Fruit fly (Drosophila melanogaster) whole organism, prepupa: ENCODE measurements around the gene spen.

Source experiments
- Blimp-1 ChIP-seq: fragments of 200-800 bp; sonication (Bioruptor generic); optimal IDR thresholded peaks from 3 replicates; lab custom pipeline; 2017; ENCODE audit warnings: missing biosample characterization, missing genetic modification characterization, mild to moderate bottlenecking, moderate library complexity, missing genetic modification reagents
- CG10631 ChIP-seq: fragments of 200-800 bp; sonication (Bioruptor generic); optimal IDR thresholded peaks from 2 replicates; lab custom pipeline; 2016; ENCODE audit warnings: missing biosample characterization, missing genetic modification characterization
- CG10669 ChIP-seq: fragments of 200-800 bp; sonication (Bioruptor generic); optimal IDR thresholded peaks from 3 replicates; lab custom pipeline; 2018; ENCODE audit warnings: missing biosample characterization, mild to moderate bottlenecking, missing genetic modification characterization, moderate library complexity
- CG11762 ChIP-seq: fragments of 200-800 bp; sonication (Bioruptor generic); optimal IDR thresholded peaks from 3 replicates; lab custom pipeline; 2016; ENCODE audit warnings: missing biosample characterization, missing genetic modification characterization; ENCODE audit not compliant: insufficient read depth
- CG11902 ChIP-seq: fragments of 200-800 bp; sonication (Bioruptor generic); optimal IDR thresholded peaks from 3 replicates; lab custom pipeline; 2016; ENCODE audit warnings: missing biosample characterization, missing genetic modification characterization
- CG15336 ChIP-seq: fragments of 200-800 bp; sonication (Bioruptor generic); IDR thresholded peaks from 2 replicates; pipeline ENCODE4 v1.3.6; 2022; ENCODE audit warnings: missing biosample characterization, missing genetic modification characterization
- CG1621 ChIP-seq: fragments of 200-800 bp; sonication (Bioruptor generic); optimal IDR thresholded peaks from 3 replicates; lab custom pipeline; 2018; ENCODE audit warnings: missing biosample characterization, mild to moderate bottlenecking, missing genetic modification characterization
- CG16779 ChIP-seq: fragments of 200-800 bp; sonication (Bioruptor generic); optimal IDR thresholded peaks from 3 replicates; lab custom pipeline; 2017; ENCODE audit warnings: missing biosample characterization, mild to moderate bottlenecking, missing genetic modification characterization
- CG3032 ChIP-seq: fragments of 200-800 bp; optimal IDR thresholded peaks from 2 replicates; lab custom pipeline; 2019; ENCODE audit warnings: missing biosample characterization, mild to moderate bottlenecking, missing genetic modification characterization, moderate library complexity
- CG32006 ChIP-seq: fragments of 200-800 bp; sonication (Bioruptor generic); optimal IDR thresholded peaks from 3 replicates; lab custom pipeline; 2017; ENCODE audit warnings: missing biosample characterization, mild to moderate bottlenecking, missing genetic modification characterization
- CG3919 ChIP-seq: fragments of 200-800 bp; sonication (Bioruptor generic); optimal IDR thresholded peaks from 3 replicates; lab custom pipeline; 2016; ENCODE audit warnings: missing biosample characterization, missing genetic modification characterization
- CG4318 ChIP-seq: fragments of 200-800 bp; sonication (Bioruptor generic); optimal IDR thresholded peaks from 3 replicates; lab custom pipeline; 2017; ENCODE audit warnings: missing biosample characterization, mild to moderate bottlenecking, missing genetic modification characterization
- CG6276 ChIP-seq: fragments of 200-800 bp; sonication (Bioruptor generic); optimal IDR thresholded peaks from 2 replicates; lab custom pipeline; 2017; ENCODE audit warnings: missing biosample characterization, mild to moderate bottlenecking, missing genetic modification characterization
- CG6792 ChIP-seq: fragments of 200-800 bp; sonication (Bioruptor generic); optimal IDR thresholded peaks from 3 replicates; lab custom pipeline; 2016; ENCODE audit warnings: missing biosample characterization, missing genetic modification characterization
- CG6808 ChIP-seq: fragments of 200-800 bp; sonication (Bioruptor generic); optimal IDR thresholded peaks from 3 replicates; lab custom pipeline; 2017; ENCODE audit warnings: missing biosample characterization, missing genetic modification characterization, mild to moderate bottlenecking, moderate library complexity, missing genetic modification reagents
- CG6854 ChIP-seq: fragments of 200-800 bp; sonication (Bioruptor generic); optimal IDR thresholded peaks from 2 replicates; lab custom pipeline; 2017; ENCODE audit warnings: missing biosample characterization, mild to moderate bottlenecking, missing genetic modification characterization
- CG7368 ChIP-seq: fragments of 200-800 bp; sonication (Bioruptor generic); optimal IDR thresholded peaks from 3 replicates; lab custom pipeline; 2016; ENCODE audit warnings: missing biosample characterization, missing genetic modification characterization
- CG8119 ChIP-seq: fragments of 200-800 bp; sonication (Bioruptor generic); IDR thresholded peaks from 3 replicates; pipeline ENCODE4 v1.3.6; 2022; ENCODE audit warnings: missing biosample characterization, missing genetic modification characterization
- CG8632 ChIP-seq: fragments of 200-800 bp; sonication (Bioruptor generic); optimal IDR thresholded peaks from 3 replicates; lab custom pipeline; 2016; ENCODE audit warnings: missing biosample characterization, missing genetic modification characterization
- CG9139 ChIP-seq: fragments of 200-800 bp; sonication (Bioruptor generic); optimal IDR thresholded peaks from 3 replicates; lab custom pipeline; 2017; ENCODE audit warnings: missing biosample characterization, mild to moderate bottlenecking, missing genetic modification characterization
- Eip75B ChIP-seq: fragments of 200-800 bp; sonication (Bioruptor generic); optimal IDR thresholded peaks from 3 replicates; lab custom pipeline; 2016; ENCODE audit warnings: missing biosample characterization, missing genetic modification characterization
- Eip78C ChIP-seq: fragments of 200-800 bp; sonication (Bioruptor generic); peaks from one replicate; lab custom pipeline; 2016; ENCODE audit warnings: missing biosample characterization, missing genetic modification characterization
- Ets21C ChIP-seq: fragments of 200-800 bp; sonication (Bioruptor generic); optimal IDR thresholded peaks from 3 replicates; lab custom pipeline; 2016; ENCODE audit warnings: missing biosample characterization, missing genetic modification characterization
- Ets96B ChIP-seq: fragments of 200-800 bp; optimal IDR thresholded peaks from 2 replicates; lab custom pipeline; 2019; ENCODE audit warnings: missing biosample characterization, mild to moderate bottlenecking, missing genetic modification characterization, moderate library complexity
- Gug ChIP-seq: fragments of 200-800 bp; sonication (Bioruptor generic); IDR thresholded peaks from 2 replicates; pipeline ENCODE4 v1.3.6; 2022; ENCODE audit warnings: missing biosample characterization, missing genetic modification characterization
- Hr38 ChIP-seq: sonication (Bioruptor generic); optimal IDR thresholded peaks from 2 replicates; lab custom pipeline; 2016; ENCODE audit warnings: missing biosample characterization, missing genetic modification characterization
- Hr39 ChIP-seq: fragments of 200-800 bp; sonication (Bioruptor generic); optimal IDR thresholded peaks from 2 replicates; lab custom pipeline; 2016; ENCODE audit warnings: missing biosample characterization, missing genetic modification characterization
- Hr4 ChIP-seq: fragments of 200-800 bp; sonication (Bioruptor generic); optimal IDR thresholded peaks from 3 replicates; lab custom pipeline; 2016; ENCODE audit warnings: missing biosample characterization, missing genetic modification characterization
- Lpt ChIP-seq: fragments of 200-800 bp; sonication (Bioruptor generic); optimal IDR thresholded peaks from 3 replicates; lab custom pipeline; 2016; ENCODE audit warnings: missing biosample characterization, missing genetic modification characterization
- Met ChIP-seq: fragments of 200-800 bp; sonication (Bioruptor generic); optimal IDR thresholded peaks from 3 replicates; lab custom pipeline; 2016; ENCODE audit warnings: missing biosample characterization, missing genetic modification characterization
- OdsH ChIP-seq: fragments of 200-800 bp; sonication (Bioruptor generic); optimal IDR thresholded peaks from 3 replicates; lab custom pipeline; 2016; ENCODE audit warnings: missing biosample characterization, missing genetic modification characterization
- Smox ChIP-seq: fragments of 200-800 bp; sonication (Bioruptor generic); optimal IDR thresholded peaks from 3 replicates; lab custom pipeline; 2016; ENCODE audit warnings: missing biosample characterization, missing genetic modification characterization
- Sox102F ChIP-seq: fragments of 200-800 bp; sonication (Bioruptor generic); optimal IDR thresholded peaks from 2 replicates; lab custom pipeline; 2016; ENCODE audit warnings: missing biosample characterization, mild to moderate bottlenecking, missing genetic modification characterization
- Sox14 ChIP-seq: fragments of 200-800 bp; sonication (Bioruptor generic); optimal IDR thresholded peaks from 3 replicates; lab custom pipeline; 2016; ENCODE audit warnings: missing biosample characterization, missing genetic modification characterization
- Sox15 ChIP-seq: fragments of 200-800 bp; sonication (Bioruptor generic); optimal IDR thresholded peaks from 3 replicates; lab custom pipeline; 2016; ENCODE audit warnings: missing biosample characterization, missing genetic modification characterization
- achi ChIP-seq: fragments of 200-800 bp; sonication (Bioruptor generic); optimal IDR thresholded peaks from 3 replicates; lab custom pipeline; 2016; ENCODE audit warnings: missing biosample characterization, missing genetic modification characterization
- acj6 ChIP-seq: fragments of 200-800 bp; sonication (Bioruptor generic); optimal IDR thresholded peaks from 3 replicates; lab custom pipeline; 2016; ENCODE audit warnings: missing biosample characterization, missing genetic modification characterization
- cyc ChIP-seq: fragments of 200-800 bp; sonication (Bioruptor generic); optimal IDR thresholded peaks from 3 replicates; lab custom pipeline; 2016; ENCODE audit warnings: missing biosample characterization, missing genetic modification characterization
- dac ChIP-seq: fragments of 200-800 bp; sonication (Bioruptor generic); optimal IDR thresholded peaks from 2 replicates; lab custom pipeline; 2017; ENCODE audit warnings: missing biosample characterization, mild to moderate bottlenecking, missing genetic modification characterization
- eg ChIP-seq: fragments of 200-800 bp; sonication (Bioruptor generic); IDR thresholded peaks from 3 replicates; pipeline ENCODE4 v1.3.6; 2022; ENCODE audit warnings: missing biosample characterization, missing genetic modification characterization
- fd59A ChIP-seq: fragments of 200-800 bp; sonication (Bioruptor generic); optimal IDR thresholded peaks from 2 replicates; lab custom pipeline; 2017; ENCODE audit warnings: missing biosample characterization, mild to moderate bottlenecking, missing genetic modification characterization, missing genetic modification reagents
- fd85E ChIP-seq: fragments of 200-800 bp; sonication (Bioruptor generic); optimal IDR thresholded peaks from 3 replicates; lab custom pipeline; 2016; ENCODE audit warnings: missing biosample characterization, missing genetic modification characterization
- fkh ChIP-seq: fragments of 200-800 bp; sonication (Bioruptor generic); optimal IDR thresholded peaks from 3 replicates; lab custom pipeline; 2017; ENCODE audit warnings: missing biosample characterization, mild to moderate bottlenecking, missing genetic modification characterization, moderate library complexity
- lz ChIP-seq: fragments of 200-800 bp; sonication (Bioruptor generic); optimal IDR thresholded peaks from 3 replicates; lab custom pipeline; 2016; ENCODE audit warnings: missing biosample characterization, missing genetic modification characterization
- net ChIP-seq: fragments of 200-800 bp; sonication (Bioruptor generic); optimal IDR thresholded peaks from 3 replicates; lab custom pipeline; 2016; ENCODE audit warnings: missing biosample characterization, missing genetic modification characterization
- ss ChIP-seq, 2 experiments: fragments of 200-800 bp; sonication (Bioruptor generic); optimal IDR thresholded peaks; 2 replicates in 1 of 2; 3 replicates in 1 of 2; lab custom pipeline; 2017 to 2018; ENCODE audit warnings: mild to moderate bottlenecking in 2 of 2, missing biosample characterization in 2 of 2, missing genetic modification characterization in 2 of 2, moderate library complexity in 1 of 2
- svp ChIP-seq: fragments of 200-800 bp; sonication (Bioruptor generic); peaks from one replicate; lab custom pipeline; 2016; ENCODE audit warnings: missing biosample characterization, missing genetic modification characterization
- vri ChIP-seq: fragments of 200-800 bp; sonication (Bioruptor generic); optimal IDR thresholded peaks from 3 replicates; lab custom pipeline; 2016; ENCODE audit warnings: missing biosample characterization, mild to moderate bottlenecking, missing genetic modification characterization

spen gene

dm6 chr2L:117750-118149, 41.1 kb upstream of the spen start:
- TF ChIP-seq fkh (GFP tag; lab: Kevin White, UChicago), result peak; percentile 60
- no peak for TF ChIP-seq fd59A (GFP tag; lab: Kevin White, UChicago)

- no peak for TF ChIP-seq Eip75B (GFP tag; lab: Kevin White, UChicago)
- TF ChIP-seq achi (GFP tag; lab: Kevin White, UChicago), result peak; percentile 20
- no peak for TF ChIP-seq fkh (GFP tag; lab: Kevin White, UChicago)
- TF ChIP-seq CG3919 (GFP tag; lab: Kevin White, UChicago), result no peak
- TF ChIP-seq CG32006 (GFP tag; lab: Kevin White, UChicago), result peak; percentile 74
- TF ChIP-seq fd85E (GFP tag; lab: Kevin White, UChicago), result no peak
- TF ChIP-seq Lpt (GFP tag; lab: Kevin White, UChicago), result no peak
- no peak for TF ChIP-seq ss (GFP tag; optimal IDR thresholded peaks at IDR 0.05; lab: Kevin White, UChicago)
- TF ChIP-seq Met (GFP tag; lab: Kevin White, UChicago), result peak; percentile 41
- no peak for TF ChIP-seq Hr39 (GFP tag; lab: Kevin White, UChicago)
- TF ChIP-seq Eip78C (GFP tag; lab: Kevin White, UChicago), result peak; percentile 76
- no peak for TF ChIP-seq eg (GFP tag; lab: Robert Waterston, UW)
- TF ChIP-seq OdsH (GFP tag; lab: Kevin White, UChicago), result no peak
- no peak for TF ChIP-seq Smox (GFP tag; lab: Kevin White, UChicago)
- TF ChIP-seq CG6854 (GFP tag; lab: Kevin White, UChicago), result no peak
- no peak for TF ChIP-seq Sox15 (GFP tag; lab: Kevin White, UChicago)
- peak; percentile 84 for TF ChIP-seq svp (GFP tag; lab: Kevin White, UChicago)
- TF ChIP-seq CG3032 (tag; lab: Kevin White, UChicago), result no peak
- TF ChIP-seq CG6276 (GFP tag; lab: Kevin White, UChicago), result peak; percentile 65
- peak; percentile 27 for TF ChIP-seq CG7368 (GFP tag; lab: Kevin White, UChicago)
- no peak for TF ChIP-seq Hr38 (GFP tag; lab: Kevin White, UChicago)
- peak; percentile 62 for TF ChIP-seq Hr4 (GFP tag; lab: Kevin White, UChicago)
- no peak for TF ChIP-seq Sox102F (GFP tag; lab: Kevin White, UChicago)
- TF ChIP-seq CG1621 (tag; lab: Kevin White, UChicago), result no peak
- no peak for TF ChIP-seq CG8119 (GFP tag; lab: Robert Waterston, UW)
- TF ChIP-seq lz (GFP tag; lab: Kevin White, UChicago), result no peak
- TF ChIP-seq CG11762 (GFP tag; lab: Kevin White, UChicago), result no peak
- peak; percentile 21 for TF ChIP-seq CG10669
- TF ChIP-seq CG15336 (GFP tag; lab: Robert Waterston, UW), result no peak; the same call in 1 of the 2 replicates
- TF ChIP-seq Gug (GFP tag; lab: Robert Waterston, UW), result no peak
- peak; percentile 6 for TF ChIP-seq Ets21C (GFP tag; lab: Kevin White, UChicago)
- peak; percentile 18 for TF ChIP-seq CG10631 (GFP tag; lab: Kevin White, UChicago)
- TF ChIP-seq CG16779, result no peak
- no peak for TF ChIP-seq net (GFP tag; lab: Kevin White, UChicago)
- no peak for TF ChIP-seq Ets96B (tag; lab: Kevin White, UChicago)
- TF ChIP-seq Sox14 (GFP tag; lab: Kevin White, UChicago), result peak; percentile 10
- TF ChIP-seq Blimp-1, result no peak
- TF ChIP-seq vri (GFP tag; lab: Kevin White, UChicago), result no peak
- TF ChIP-seq dac, result no peak
- TF ChIP-seq CG6808 (GFP tag; lab: Kevin White, UChicago), result no peak
- TF ChIP-seq fd59A (GFP tag; lab: Kevin White, UChicago), result no peak
- no peak for TF ChIP-seq CG6792
- no peak for TF ChIP-seq cyc (GFP tag; lab: Kevin White, UChicago)
- TF ChIP-seq CG8632 (GFP tag; lab: Kevin White, UChicago), result no peak
- TF ChIP-seq acj6 (GFP tag; lab: Kevin White, UChicago), result no peak
- no peak for TF ChIP-seq CG9139 (GFP tag; lab: Kevin White, UChicago)
- TF ChIP-seq CG4318, result peak; percentile 62
- TF ChIP-seq CG11902 (GFP tag; lab: Kevin White, UChicago), result no peak
These were observed 38.1 kb upstream of the spen start for dm6 chr2L:120492-121455.
